Fruit fly (Drosophila melanogaster): ENCODE data around the gene Had1.

Gene Had1

DNA sequence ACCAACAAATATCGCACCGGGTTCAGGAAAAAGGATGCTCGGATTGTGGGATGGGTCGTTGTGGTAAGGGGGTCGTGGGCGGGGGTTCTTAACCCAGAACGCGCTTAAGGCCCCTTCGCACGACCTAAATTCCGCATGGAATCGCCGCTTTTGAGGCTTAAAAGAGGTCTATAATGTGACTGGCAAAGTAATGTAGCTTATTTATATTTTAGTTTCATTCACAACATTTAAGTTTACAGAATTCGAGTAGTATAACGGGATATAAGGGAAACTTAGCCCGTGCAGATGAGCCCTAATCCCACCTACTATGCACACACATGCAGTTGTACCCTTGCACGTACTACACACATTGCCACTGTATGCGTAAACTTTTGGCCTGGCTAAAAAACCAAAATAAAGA lies 29.7 kb downstream of the Had1 start (continued):
- TF ChIP-seq CG2116 (GFP tag; optimal IDR thresholded peaks at IDR 0.05): peak; percentile 11
- peak; percentile 88 for TF ChIP-seq so (GFP tag; IDR thresholded peaks at IDR 0.05)
- TF ChIP-seq phol (tag; optimal IDR thresholded peaks at IDR 0.05): peak; percentile 85
- TF ChIP-seq Mrtf (GFP tag; IDR thresholded peaks at IDR 0.05): peak; percentile 66
- TF ChIP-seq wdn (GFP tag; IDR thresholded peaks at IDR 0.05): peak; percentile 76
- TF ChIP-seq CG10959 (GFP tag; IDR thresholded peaks at IDR 0.05): peak; percentile 78
- no peak for TF ChIP-seq Sin3A (optimal IDR thresholded peaks at IDR 0.05)
- TF ChIP-seq hth (optimal IDR thresholded peaks at IDR 0.05): no peak
- TF ChIP-seq pfk (GFP tag; optimal IDR thresholded peaks at IDR 0.05): peak; percentile 57
- peak; percentile 46; the same call in 1 of the 2 replicates for TF ChIP-seq Gsc (GFP tag; IDR thresholded peaks at IDR 0.05)
- TF ChIP-seq Ada2b (GFP tag; IDR thresholded peaks at IDR 0.05): peak; percentile 86
- peak; percentile 82 for TF ChIP-seq CG10267 (tag; optimal IDR thresholded peaks at IDR 0.05)
- TF ChIP-seq ems (GFP tag; optimal IDR thresholded peaks at IDR 0.05): peak; percentile 46
- peak; percentile 31 for TF ChIP-seq Side (GFP tag; optimal IDR thresholded peaks at IDR 0.05)
- TF ChIP-seq CG12942 (GFP tag; optimal IDR thresholded peaks at IDR 0.05): peak; percentile 39
- TF ChIP-seq eve (GFP tag; optimal IDR thresholded peaks at IDR 0.05): peak in 1 of 2 experiments; percentile 92
- TF ChIP-seq CG11247 (GFP tag; IDR thresholded peaks at IDR 0.05): peak; percentile 72
- TF ChIP-seq CG9797 (GFP tag; optimal IDR thresholded peaks at IDR 0.05): no peak
- TF ChIP-seq D19A (tag; optimal IDR thresholded peaks at IDR 0.05): peak; percentile 86
- peak in 1 of 2 experiments; percentile 79 for TF ChIP-seq Eip74EF (GFP tag; optimal IDR thresholded peaks at IDR 0.05)
- no peak for TF ChIP-seq inv (GFP tag; IDR thresholded peaks at IDR 0.05; ENCODE audit: partially characterized antibody)
- peak in 1 of 3 experiments; percentile 86 for TF ChIP-seq lola (GFP tag; optimal IDR thresholded peaks at IDR 0.05)
- no peak for TF ChIP-seq ERR (GFP tag; optimal IDR thresholded peaks at IDR 0.05)
- peak; percentile 75 for TF ChIP-seq CG16863 (GFP tag; optimal IDR thresholded peaks at IDR 0.05)
- peak; percentile 56 for TF ChIP-seq pnt (GFP tag; optimal IDR thresholded peaks at IDR 0.05)
- TF ChIP-seq ewg (GFP tag; optimal IDR thresholded peaks at IDR 0.05): peak; percentile 73
- TF ChIP-seq dpn (GFP tag; optimal IDR thresholded peaks at IDR 0.05): peak; percentile 13 to 66
- peak; percentile 49 for TF ChIP-seq CG1602 (GFP tag; optimal IDR thresholded peaks at IDR 0.05)
- TF ChIP-seq CG1024 (GFP tag; IDR thresholded peaks at IDR 0.05): peak; percentile 53
- peak; percentile 84 for TF ChIP-seq gce (GFP tag; IDR thresholded peaks at IDR 0.05)
- peak; percentile 89 for TF ChIP-seq CG1603 (tag; optimal IDR thresholded peaks at IDR 0.05)
- peak; percentile 91 for TF ChIP-seq CG10979 (tag; optimal IDR thresholded peaks at IDR 0.05)
- TF ChIP-seq CG30020 (tag; optimal IDR thresholded peaks at IDR 0.05): peak; percentile 53
- TF ChIP-seq MTF-1 (GFP tag; optimal IDR thresholded peaks at IDR 0.05; ENCODE audit: borderline replicate concordance): peak; percentile 83
- TF ChIP-seq CG13287 (GFP tag; IDR thresholded peaks at IDR 0.05; ENCODE audit: partially characterized antibody): no peak
- peak; percentile 81 for TF ChIP-seq CG32532 (GFP tag; IDR thresholded peaks at IDR 0.05)
- peak; percentile 91 for TF ChIP-seq CG14710 (tag; optimal IDR thresholded peaks at IDR 0.05)
- TF ChIP-seq CG4617 (GFP tag; optimal IDR thresholded peaks at IDR 0.05; ENCODE audit: borderline replicate concordance): peak; percentile 9
- peak; percentile 87 for TF ChIP-seq lab (GFP tag; optimal IDR thresholded peaks at IDR 0.05)
- TF ChIP-seq Six4 (GFP tag; optimal IDR thresholded peaks at IDR 0.05): peak; percentile 67
- TF ChIP-seq CG14014 (GFP tag; IDR thresholded peaks at IDR 0.05): peak; percentile 70
- no peak for TF ChIP-seq psq (GFP tag; optimal IDR thresholded peaks at IDR 0.05)
- TF ChIP-seq Dp (GFP tag; optimal IDR thresholded peaks at IDR 0.05): no peak
- peak; percentile 75 for TF ChIP-seq CG3407 (GFP tag; optimal IDR thresholded peaks at IDR 0.05)
- TF ChIP-seq otp (GFP tag; IDR thresholded peaks at IDR 0.05): peak; percentile 84; the same call in 2 of the 3 replicates
- no peak for TF ChIP-seq gro (GFP tag; optimal IDR thresholded peaks at IDR 0.05)
- TF ChIP-seq bowl (GFP tag; IDR thresholded peaks at IDR 0.05): peak; percentile 43
- TF ChIP-seq CG12236 (GFP tag; optimal IDR thresholded peaks at IDR 0.05): peak; percentile 29
- TF ChIP-seq bcd (GFP tag; optimal IDR thresholded peaks at IDR 0.05): peak; percentile 80
- peak; percentile 70 for TF ChIP-seq CG5245 (GFP tag; optimal IDR thresholded peaks at IDR 0.05)
- TF ChIP-seq Bgb (GFP tag; IDR thresholded peaks at IDR 0.05; ENCODE audit: partially characterized antibody): no peak

All from whole organism, embryonic.